Worm (Caenorhabditis elegans): ENCODE results near the gene C36A4.11.

- TF ChIP-seq spr-3 (GFP tag; optimal IDR thresholded peaks at IDR 0.05) (no peak), daf-12 (tag; optimal IDR thresholded peaks at IDR 0.05) (no peak), mxl-3 (GFP tag; optimal IDR thresholded peaks at IDR 0.05) (no peak), hlh-30 (tag; optimal IDR thresholded peaks at IDR 0.05; ENCODE audit: insufficient read depth) (no peak), ama-1 (optimal IDR thresholded peaks at IDR 0.05) (no peak), jun-1 (tag; optimal IDR thresholded peaks at IDR 0.05) (no peak), unc-130 (GFP tag; optimal IDR thresholded peaks at IDR 0.05) (no peak), Y105C5A.15 (GFP tag; IDR thresholded peaks at IDR 0.05) (no peak)
Measured at ce11 chrIII:3883146-3883545, 42.8 kb downstream of the C36A4.11 start.

Data from whole organism, L4 larva.